Fruit fly (Drosophila melanogaster): Measurements from ENCODE around the gene Rbp6.

DNA sequence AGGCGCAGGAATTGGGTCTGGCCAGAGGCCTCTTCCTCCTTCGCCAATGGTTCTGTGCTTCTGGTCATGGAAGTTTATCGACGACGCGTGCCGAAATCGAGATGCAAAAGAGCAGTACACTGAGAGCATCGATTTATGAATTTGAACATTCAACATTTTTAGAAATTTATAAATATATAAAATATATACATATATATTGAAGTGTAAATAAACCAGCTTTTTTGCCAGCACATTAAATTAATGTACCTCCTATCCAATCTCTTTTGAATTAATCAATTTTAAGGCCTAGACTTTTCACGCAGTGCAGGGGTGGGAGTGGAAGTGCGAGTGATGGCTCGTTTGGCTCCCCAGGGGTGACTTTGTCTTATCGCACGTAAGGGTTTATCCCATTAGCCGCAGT is 124.8 kb downstream of the Rbp6 start:
- TF ChIP-seq Dfd (GFP tag; optimal IDR thresholded peaks at IDR 0.05) (no peak), pan (optimal IDR thresholded peaks at IDR 0.05) (no peak), lola (GFP tag; optimal IDR thresholded peaks at IDR 0.05) (no peak), Myc (optimal IDR thresholded peaks at IDR 0.05) (no peak), Mio (GFP tag; optimal IDR thresholded peaks at IDR 0.05) (no peak), br (GFP tag; optimal IDR thresholded peaks at IDR 0.05) (no peak), Dif (GFP tag; optimal IDR thresholded peaks at IDR 0.05; ENCODE audit: partially characterized antibody) (no peak), psq (GFP tag; optimal IDR thresholded peaks at IDR 0.05) (no peak), usp (GFP tag; optimal IDR thresholded peaks at IDR 0.05) (no peak)
